Worm (Caenorhabditis elegans) whole organism, young adult: Measurements from ENCODE around the gene damt-1.

Experiments
- B0019.2 ChIP-seq: fragments of 200-800 bp; sonication (Bioruptor generic); conservative IDR thresholded peaks from 2 replicates; pipeline ENCODE4 v1.3.6; 2022; ENCODE audit warnings: missing genetic modification reagents, missing genetic modification characterization, missing compliant biosample characterization
- B0035.1 ChIP-seq: sonication (generic microtip); optimal IDR thresholded peaks from 2 replicates; lab custom pipeline; 2016; ENCODE audit warnings: missing genetic modification characterization, mild to moderate bottlenecking, missing compliant biosample characterization, missing genotype, missing genetic modification reagents
- B0336.3 ChIP-seq: fragments of 200-800 bp; sonication (Bioruptor generic); IDR thresholded peaks from 2 replicates; pipeline ENCODE4 v1.3.6; 2022; ENCODE audit warnings: missing genetic modification characterization, missing compliant biosample characterization
- C17E4.6 ChIP-seq: fragments of 200-800 bp; sonication (Bioruptor generic); IDR thresholded peaks from 2 replicates; pipeline ENCODE4 v1.3.6; 2022; ENCODE audit warnings: missing genetic modification reagents, missing genetic modification characterization, missing compliant biosample characterization
- F33H1.4 ChIP-seq: fragments of 200-800 bp; sonication (Bioruptor generic); IDR thresholded peaks from 2 replicates; pipeline ENCODE4 v1.3.6; 2022; ENCODE audit warnings: missing genetic modification reagents, missing genetic modification characterization, missing compliant biosample characterization
- F57C9.4 ChIP-seq: sonication (generic microtip); optimal IDR thresholded peaks from 2 replicates; lab custom pipeline; 2017; ENCODE audit warnings: mild to moderate bottlenecking, missing genetic modification characterization, missing compliant biosample characterization
- K11D2.4 ChIP-seq: fragments of 200-800 bp; sonication (Bioruptor generic); IDR thresholded peaks from 2 replicates; pipeline ENCODE4 v1.3.6; 2022; ENCODE audit warnings: missing genetic modification reagents, missing genetic modification characterization, missing compliant biosample characterization
- T07F8.4 ChIP-seq: sonication (generic microtip); optimal IDR thresholded peaks from 2 replicates; lab custom pipeline; 2016; ENCODE audit warnings: mild to moderate bottlenecking, missing genetic modification characterization, moderate library complexity, missing compliant biosample characterization
- Y53G8AR.9 ChIP-seq: fragments of 200-800 bp; sonication (Bioruptor generic); conservative IDR thresholded peaks from 2 replicates; pipeline ENCODE4 v1.3.6; 2022; ENCODE audit warnings: missing genetic modification reagents, missing genetic modification characterization, missing compliant biosample characterization
- Y79H2A.3 ChIP-seq: fragments of 200-800 bp; sonication (Bioruptor generic); conservative IDR thresholded peaks from 2 replicates; pipeline ENCODE4 v1.3.6; 2022; ENCODE audit warnings: missing genetic modification reagents, missing genetic modification characterization, missing compliant biosample characterization
- aptf-2 ChIP-seq: fragments of 200-800 bp; sonication (Bioruptor generic); conservative IDR thresholded peaks from 2 replicates; pipeline ENCODE4 v1.3.6; 2022; ENCODE audit warnings: missing genetic modification reagents, missing genetic modification characterization, missing compliant biosample characterization
- athp-1 ChIP-seq: sonication (generic microtip); optimal IDR thresholded peaks from 2 replicates; lab custom pipeline; 2017; ENCODE audit warnings: mild to moderate bottlenecking, missing genetic modification characterization, missing compliant biosample characterization
- attf-5 ChIP-seq: fragments of 200-800 bp; sonication (Bioruptor generic); optimal IDR thresholded peaks from 2 replicates; lab custom pipeline; 2018; ENCODE audit warnings: mild to moderate bottlenecking, missing genetic modification characterization, missing compliant biosample characterization
- bed-1 ChIP-seq: fragments of 200-800 bp; sonication (Bioruptor generic); IDR thresholded peaks from 2 replicates; pipeline ENCODE4 v1.3.6; 2022; ENCODE audit warnings: missing genetic modification reagents, missing genetic modification characterization, missing compliant biosample characterization
- bed-2 ChIP-seq: fragments of 200-800 bp; sonication (Bioruptor generic); IDR thresholded peaks from 2 replicates; pipeline ENCODE4 v1.3.6; 2022; ENCODE audit warnings: missing genetic modification reagents, missing genetic modification characterization, missing compliant biosample characterization
- ccch-3 ChIP-seq: fragments of 200-800 bp; sonication (Bioruptor generic); optimal IDR thresholded peaks from 2 replicates; lab custom pipeline; 2018; ENCODE audit warnings: mild to moderate bottlenecking, missing genetic modification characterization, missing compliant biosample characterization
- ceh-91 ChIP-seq: fragments of 200-800 bp; sonication (Bioruptor generic); IDR thresholded peaks from 2 replicates; pipeline ENCODE4 v1.3.6; 2022; ENCODE audit warnings: missing genetic modification reagents, missing genetic modification characterization, missing compliant biosample characterization
- efl-1 ChIP-seq: fragments of 150-350 bp; optimal IDR thresholded peaks from 2 replicates; lab custom pipeline; 2014; ENCODE audit warnings: missing biosample characterization, missing genetic modification reagents, missing genetic modification characterization
- egrh-3 ChIP-seq: fragments of 200-800 bp; sonication (Bioruptor generic); IDR thresholded peaks from 2 replicates; pipeline ENCODE4 v1.3.6; 2022; ENCODE audit warnings: missing genetic modification reagents, missing genetic modification characterization, missing compliant biosample characterization
- ekl-4 ChIP-seq: fragments of 200-800 bp; sonication (Bioruptor generic); IDR thresholded peaks from 2 replicates; pipeline ENCODE4 v1.3.6; 2022; ENCODE audit warnings: missing genetic modification reagents, missing genetic modification characterization, missing compliant biosample characterization
- fkh-3 ChIP-seq: sonication (generic microtip); optimal IDR thresholded peaks from 2 replicates; lab custom pipeline; 2016; ENCODE audit warnings: mild to moderate bottlenecking, missing genetic modification characterization, missing compliant biosample characterization
- him-1 ChIP-seq: sonication (generic microtip); optimal IDR thresholded peaks from 2 replicates; lab custom pipeline; 2016; ENCODE audit warnings: missing genotype, missing genetic modification reagents, missing genetic modification characterization, missing compliant biosample characterization
- hmg-1.2 ChIP-seq: fragments of 200-800 bp; sonication (Bioruptor generic); IDR thresholded peaks from 2 replicates; pipeline ENCODE4 v1.3.6; 2022; ENCODE audit warnings: missing genetic modification reagents, missing genetic modification characterization, missing compliant biosample characterization
- hsf-1 ChIP-seq: fragments of 200-800 bp; sonication (Bioruptor generic); IDR thresholded peaks from 2 replicates; pipeline ENCODE4 v1.3.6; 2022; ENCODE audit warnings: missing genetic modification reagents, missing genetic modification characterization, missing compliant biosample characterization
- let-607 ChIP-seq, 2 experiments: fragments of 200-800 bp in 1 of 2; sonication (Bioruptor generic) in 1 of 2; sonication (generic microtip) in 1 of 2; optimal IDR thresholded peaks; 2 replicates each; lab custom pipeline; 2016 to 2018; ENCODE audit warnings: mild to moderate bottlenecking in 2 of 2, missing compliant biosample characterization in 2 of 2, missing genetic modification characterization in 2 of 2, moderate library complexity in 2 of 2, missing genotype in 1 of 2
- lin-40 ChIP-seq: sonication (generic microtip); optimal IDR thresholded peaks from 2 replicates; lab custom pipeline; 2016; ENCODE audit warnings: missing genetic modification characterization, mild to moderate bottlenecking, missing compliant biosample characterization, missing genotype, missing genetic modification reagents
- madf-3 ChIP-seq: fragments of 200-800 bp; sonication (Bioruptor generic); IDR thresholded peaks from 2 replicates; pipeline ENCODE4 v1.3.6; 2022; ENCODE audit warnings: missing genetic modification reagents, missing genetic modification characterization, missing compliant biosample characterization
- madf-6 ChIP-seq: fragments of 200-800 bp; sonication (Bioruptor generic); IDR thresholded peaks from 2 replicates; pipeline ENCODE4 v1.3.6; 2022; ENCODE audit warnings: missing genetic modification reagents, missing genetic modification characterization, missing compliant biosample characterization
- mel-28 ChIP-seq: sonication (generic microtip); optimal IDR thresholded peaks from 2 replicates; lab custom pipeline; 2016; ENCODE audit warnings: borderline replicate concordance, mild to moderate bottlenecking, missing genetic modification characterization, missing compliant biosample characterization
- mes-4 ChIP-seq: sonication (generic microtip); optimal IDR thresholded peaks from 2 replicates; lab custom pipeline; 2016; ENCODE audit warnings: missing genotype, missing genetic modification characterization, missing compliant biosample characterization
- nfyb-1 ChIP-seq: fragments of 200-800 bp; sonication (Bioruptor generic); IDR thresholded peaks from 2 replicates; pipeline ENCODE4 v1.3.6; 2022; ENCODE audit warnings: missing genetic modification reagents, missing genetic modification characterization, missing compliant biosample characterization
- nhr-80 ChIP-seq: sonication (generic microtip); optimal IDR thresholded peaks from 2 replicates; lab custom pipeline; 2016; ENCODE audit warnings: missing genetic modification characterization, missing compliant biosample characterization
- pbrm-1 ChIP-seq: fragments of 200-800 bp; sonication (Bioruptor generic); IDR thresholded peaks from 2 replicates; pipeline ENCODE4 v1.3.6; 2022; ENCODE audit warnings: missing genetic modification reagents, missing genetic modification characterization, missing compliant biosample characterization
- repo-1 ChIP-seq: sonication (generic microtip); optimal IDR thresholded peaks from 2 replicates; lab custom pipeline; 2017; ENCODE audit warnings: mild to moderate bottlenecking, missing genetic modification characterization, missing compliant biosample characterization
- sdz-38 ChIP-seq: sonication (generic microtip); optimal IDR thresholded peaks from 2 replicates; lab custom pipeline; 2016; ENCODE audit warnings: missing genotype, missing genetic modification characterization, missing compliant biosample characterization
- snpc-1.3 ChIP-seq: sonication (generic microtip); optimal IDR thresholded peaks from 2 replicates; lab custom pipeline; 2017; ENCODE audit warnings: missing genetic modification characterization, mild to moderate bottlenecking, missing compliant biosample characterization, antibody characterized with exemption, moderate library complexity, missing genotype, missing genetic modification reagents; ENCODE audit not compliant: insufficient read depth
- snpc-4 ChIP-seq, 5 experiments: fragments of 150-350 bp in 1 of 5; sonication (generic microtip) in 4 of 5; optimal IDR thresholded peaks; 2 replicates each; lab custom pipeline; 2014 to 2018; ENCODE audit warnings: missing genetic modification characterization in 5 of 5, missing biosample characterization in 3 of 5, antibody characterized with exemption in 2 of 5, mild to moderate bottlenecking in 2 of 5, missing compliant biosample characterization in 2 of 5, missing genotype in 2 of 5, moderate library complexity in 2 of 5, missing genetic modification reagents in 1 of 5
- tbp1 ChIP-seq: fragments of 200-800 bp; sonication (Bioruptor generic); optimal IDR thresholded peaks from 2 replicates; lab custom pipeline; 2018; ENCODE audit warnings: mild to moderate bottlenecking, missing genetic modification characterization, missing compliant biosample characterization
- tlf-1 ChIP-seq: fragments of 200-800 bp; sonication (Bioruptor generic); optimal IDR thresholded peaks from 2 replicates; lab custom pipeline; 2018; ENCODE audit warnings: mild to moderate bottlenecking, missing genetic modification characterization, missing compliant biosample characterization
- unc-62 ChIP-seq: fragments of 150-350 bp; optimal IDR thresholded peaks from 2 replicates; lab custom pipeline; 2014; ENCODE audit warnings: missing biosample characterization, missing genetic modification reagents, missing genetic modification characterization
- zfh-2 ChIP-seq: fragments of 200-800 bp; sonication (Bioruptor generic); conservative IDR thresholded peaks from 2 replicates; pipeline ENCODE4 v1.3.6; 2022; ENCODE audit warnings: missing genetic modification reagents, missing genetic modification characterization, missing compliant biosample characterization
- ztf-18 ChIP-seq: sonication (generic microtip); optimal IDR thresholded peaks from 2 replicates; lab custom pipeline; 2016; ENCODE audit warnings: missing genotype, mild to moderate bottlenecking, missing genetic modification characterization, missing compliant biosample characterization
- ztf-26 ChIP-seq: sonication (generic microtip); optimal IDR thresholded peaks from 2 replicates; lab custom pipeline; 2017; ENCODE audit warnings: missing genetic modification characterization, missing compliant biosample characterization
- ztf-6 ChIP-seq: fragments of 200-800 bp; sonication (Bioruptor generic); IDR thresholded peaks from 2 replicates; pipeline ENCODE4 v1.3.6; 2022; ENCODE audit warnings: missing genetic modification reagents, missing genetic modification characterization, missing compliant biosample characterization

Gene damt-1

ce11 chrII:5719848-5720247 is at the start of gene damt-1:
Gene damt-1 (plus strand): TSS chrII:5720148.
- no peak for TF ChIP-seq zfh-2 (GFP tag; lab: Robert Waterston, UW)
- TF ChIP-seq T07F8.4 (tag; lab: Kevin White, UChicago): no peak
- TF ChIP-seq ztf-18: no peak
- no peak for TF ChIP-seq C17E4.6 (GFP tag; lab: Robert Waterston, UW)
- TF ChIP-seq sdz-38 (tag; lab: Kevin White, UChicago): no peak
- TF ChIP-seq fkh-3 (tag; lab: Kevin White, UChicago): no peak
- TF ChIP-seq ztf-26: no peak
- TF ChIP-seq ekl-4 (GFP tag; lab: Robert Waterston, UW): no peak
- no peak for TF ChIP-seq mel-28 (tag; lab: Kevin White, UChicago)
- TF ChIP-seq Y79H2A.3 (GFP tag; lab: Robert Waterston, UW): no peak
- no peak for TF ChIP-seq egrh-3 (GFP tag; lab: Robert Waterston, UW)
- no peak for TF ChIP-seq unc-62 (GFP tag; lab: Kevin White, UChicago)
- TF ChIP-seq madf-3 (GFP tag; lab: Robert Waterston, UW): no peak
- TF ChIP-seq B0035.1 (tag; lab: Kevin White, UChicago): no peak
- TF ChIP-seq nhr-80 (tag; lab: Kevin White, UChicago): no peak
- TF ChIP-seq F57C9.4 (tag; lab: Kevin White, UChicago): no peak
- no peak for TF ChIP-seq B0019.2 (GFP tag; lab: Robert Waterston, UW)

- TF ChIP-seq ceh-91: no peak
- no peak for TF ChIP-seq bed-2
- no peak for TF ChIP-seq let-607 (tag; optimal IDR thresholded peaks at IDR 0.05; lab: Kevin White, UChicago)
- TF ChIP-seq pbrm-1: no peak
- no peak for TF ChIP-seq ekl-4 (GFP tag; lab: Robert Waterston, UW)
- TF ChIP-seq mes-4 (tag; lab: Kevin White, UChicago): no peak
- no peak for TF ChIP-seq snpc-4 (GFP tag; optimal IDR thresholded peaks at IDR 0.05; lab: Kevin White, UChicago)
- no peak for TF ChIP-seq snpc-4 (tag; optimal IDR thresholded peaks at IDR 0.05; lab: Kevin White, UChicago)
Observed at ce11 chrII:5680703-5681102, 39.2 kb upstream of the damt-1 start, which contains the start of gene flp-27. Gene flp-27 (plus strand): TSS chrII:5681003.

ce11 chrII:5688959-5689358 is 31.0 kb upstream of the damt-1 start, which contains the start of gene C25H3.11:
Gene C25H3.11 (minus strand): TSS chrII:5689040.
- TF ChIP-seq him-1 (tag; lab: Kevin White, UChicago) (no peak), snpc-4 (GFP tag; optimal IDR thresholded peaks at IDR 0.05; lab: Kevin White, UChicago) (no peak), snpc-4 (tag; optimal IDR thresholded peaks at IDR 0.05; lab: Kevin White, UChicago) (peak in 3 of 4 experiments; percentile 10 to 46 (median 33)), repo-1 (tag; lab: Kevin White, UChicago) (peak; percentile 31), B0336.3 (peak; percentile 31), athp-1 (tag; lab: Kevin White, UChicago) (peak; percentile 17), aptf-2 (0 out of 2 replicates have a peak, but pooled peaks have one; percentile 28), lin-40 (tag; lab: Kevin White, UChicago) (peak; percentile 6), hsf-1 (no peak), nfyb-1 (GFP tag; lab: Robert Waterston, UW) (0 out of 2 replicates have a peak, but pooled peaks have one; percentile 37), efl-1 (GFP tag; lab: Kevin White, UChicago) (no peak), tbp1 (GFP tag; lab: Kevin White, UChicago) (peak; percentile 41), tlf-1 (GFP tag; lab: Kevin White, UChicago) (peak; percentile 21), B0035.1 (tag; lab: Kevin White, UChicago) (no peak), madf-6 (peak; percentile 12; the same call in 1 of the 2 replicates), hmg-1.2 (0 out of 2 replicates have a peak, but pooled peaks have one; percentile 19), ccch-3 (GFP tag; lab: Kevin White, UChicago) (no peak), ztf-6 (GFP tag; lab: Robert Waterston, UW) (no peak), Y53G8AR.9 (GFP tag; lab: Robert Waterston, UW) (peak; percentile 29; the same call in 1 of the 2 replicates), K11D2.4 (GFP tag; lab: Robert Waterston, UW) (no peak), bed-1 (GFP tag; lab: Robert Waterston, UW) (no peak), snpc-1.3 (tag; lab: Kevin White, UChicago) (no peak), attf-5 (peak; percentile 79), ztf-18 (peak; percentile 15), F33H1.4 (no peak), nhr-80 (tag; lab: Kevin White, UChicago) (peak; percentile 61)
